Fruit fly (Drosophila melanogaster): Measurements from ENCODE around the gene side-III.
A peak's percentile ranks its signal among the peaks of the same experiment; 100 is the strongest.

The side-III gene

dm6 chr3R:5959382-5959781 is at the start of gene side-III:
side-III (minus strand) TSS chr3R:5959555.
- TF ChIP-seq noc (tag; optimal IDR thresholded peaks at IDR 0.05): no peak

DNA sequence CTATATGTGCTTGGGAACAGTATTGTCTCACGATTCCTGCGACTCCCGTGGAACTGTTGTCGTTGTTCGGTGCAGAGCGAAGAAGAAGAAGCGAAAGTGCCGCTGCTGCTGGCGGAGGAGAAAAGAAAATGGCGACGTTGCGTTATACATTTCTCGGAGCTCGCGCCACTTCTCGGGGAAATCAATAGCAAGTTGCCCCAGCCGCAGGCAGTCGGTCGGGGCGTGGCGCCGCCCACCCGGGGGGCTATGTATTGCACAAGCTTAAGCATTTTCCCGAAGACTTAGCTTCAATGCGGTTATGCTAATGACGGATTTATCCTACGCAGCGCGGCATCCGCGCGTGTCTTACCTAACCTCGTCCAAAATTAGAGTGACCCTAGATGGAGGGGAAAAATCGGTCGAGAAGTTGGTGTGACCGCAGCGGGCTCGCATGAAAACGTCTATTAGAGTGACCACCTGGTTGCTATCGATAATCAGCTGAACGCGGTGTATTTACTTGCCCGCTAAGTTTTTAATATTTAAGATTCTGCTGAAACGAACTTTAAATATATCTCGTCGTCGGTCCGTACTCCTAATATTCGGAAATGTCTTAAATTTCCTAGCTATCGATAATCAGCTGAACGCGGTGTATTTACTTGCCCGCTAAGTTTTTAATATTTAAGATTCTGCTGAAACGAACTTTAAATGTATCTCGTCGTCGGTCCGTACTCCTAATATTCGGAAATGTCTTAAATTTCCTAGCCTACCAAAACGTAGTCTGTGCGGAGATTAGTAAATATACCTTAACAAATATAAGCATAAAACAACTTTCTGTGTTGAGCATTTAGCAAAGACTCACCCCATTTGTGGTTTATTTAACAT is 49.1 kb upstream of the side-III start, which contains the start of gene Rm62:
TSS of gene Rm62 (minus strand) at position 378 of the 861 bp plus-strand sequence.
- TF ChIP-seq noc (tag; optimal IDR thresholded peaks at IDR 0.05): peak; percentile 36

dm6 chr3R:6007123-6008000 is 48.0 kb upstream of the side-III start:
- TF ChIP-seq noc (tag; optimal IDR thresholded peaks at IDR 0.05): peak; percentile 42

DNA sequence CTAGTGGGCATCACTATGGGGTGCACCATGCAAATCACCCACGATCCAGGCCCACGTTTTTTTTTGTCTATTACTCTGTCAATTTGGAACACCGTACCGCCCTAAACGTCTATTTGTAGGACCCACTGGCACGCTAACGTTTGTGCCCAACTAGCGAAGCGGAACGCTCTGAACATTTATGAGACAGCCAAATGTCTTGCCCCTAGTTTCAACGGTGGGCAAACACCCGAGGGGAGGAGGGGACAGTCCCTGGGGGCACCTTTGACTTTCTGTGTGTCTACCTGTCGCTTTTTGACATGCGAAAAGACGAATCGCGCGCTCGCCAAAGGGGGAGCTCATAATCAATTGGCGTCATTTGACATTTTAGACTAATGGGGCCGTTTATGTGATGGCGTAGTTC is 47.2 kb upstream of the side-III start:
- no peak for TF ChIP-seq noc (tag; optimal IDR thresholded peaks at IDR 0.05)

DNA sequence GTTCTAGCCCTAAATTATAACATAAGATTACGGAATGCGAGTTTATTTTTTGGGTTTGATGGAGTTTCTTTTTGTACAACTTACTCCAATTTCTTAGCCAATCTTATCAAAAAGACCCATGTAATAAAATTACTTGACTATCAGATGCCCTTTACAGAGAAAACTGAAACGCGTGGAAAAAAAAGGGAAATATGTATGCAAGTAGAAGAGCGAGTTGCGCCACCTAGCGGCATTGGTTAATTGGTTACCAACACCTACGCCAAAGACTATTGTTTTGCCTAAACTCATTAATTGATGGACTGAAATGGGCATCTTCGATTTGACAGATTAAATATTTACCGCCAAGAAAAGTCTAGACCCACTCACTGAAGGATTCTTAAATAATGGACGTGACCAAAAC is 39.5 kb upstream of the side-III start:
- TF ChIP-seq noc (tag; optimal IDR thresholded peaks at IDR 0.05): no peak

DNA sequence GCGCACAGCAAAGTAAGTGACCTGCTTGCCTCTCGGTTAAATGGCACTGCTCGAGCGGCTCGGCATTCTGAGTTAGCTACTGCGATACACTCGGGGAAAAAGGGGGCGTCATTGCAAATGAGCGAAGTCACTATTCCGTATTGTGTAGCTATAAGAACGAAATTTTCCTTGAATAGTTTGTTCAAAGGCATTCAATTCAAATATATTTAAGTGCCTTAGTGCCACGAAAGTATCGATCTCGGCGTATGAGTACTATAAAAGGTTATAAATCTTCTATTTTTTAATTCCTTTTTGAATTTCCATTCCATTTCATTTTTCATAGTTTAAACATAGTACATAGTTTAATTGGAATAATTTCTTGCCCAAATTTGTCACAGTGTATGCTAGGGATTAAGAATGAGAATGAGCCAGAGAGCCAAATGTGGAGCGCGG is 38.9 kb upstream of the side-III start:
- peak; percentile 21 for TF ChIP-seq noc (tag; optimal IDR thresholded peaks at IDR 0.05)

- TF ChIP-seq noc (tag; optimal IDR thresholded peaks at IDR 0.05): no peak
Measured at dm6 chr3R:5997822-5998221, 38.5 kb upstream of the side-III start.

DNA sequence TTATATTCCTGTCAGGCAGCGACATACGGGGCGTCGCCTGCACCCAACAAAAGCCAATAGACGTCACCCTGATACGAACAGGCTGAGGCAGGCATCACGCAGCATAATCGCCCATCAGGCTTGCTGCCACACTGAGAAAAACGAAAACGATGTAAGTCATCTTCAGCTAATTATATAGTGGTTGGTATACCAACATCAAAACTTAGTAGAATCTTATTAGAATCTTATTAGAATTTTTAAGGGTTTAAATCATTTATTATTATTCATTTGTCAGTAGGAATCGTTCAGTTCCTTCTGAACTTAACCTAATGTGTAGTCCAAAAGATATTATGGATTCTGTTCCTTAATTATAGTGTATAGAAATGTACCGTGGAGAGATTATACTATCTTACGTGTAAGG is 36.0 kb upstream of the side-III start:
- no peak for TF ChIP-seq noc (tag; optimal IDR thresholded peaks at IDR 0.05)

dm6 chr3R:5993857-5994256 is 34.5 kb upstream of the side-III start:
- TF ChIP-seq noc (tag; optimal IDR thresholded peaks at IDR 0.05): no peak

- TF ChIP-seq noc (tag; optimal IDR thresholded peaks at IDR 0.05): no peak
Measured at dm6 chr3R:5976717-5977116, 17.4 kb upstream of the side-III start, which contains the start of gene Obp83b. Obp83b (minus strand) TSS chr3R:5976817.

- TF ChIP-seq noc (tag; optimal IDR thresholded peaks at IDR 0.05): no peak
Measured at dm6 chr3R:5975145-5975544, 15.8 kb upstream of the side-III start, which contains the start of gene Obp83a. Obp83a (minus strand) TSS chr3R:5975245.

dm6 chr3R:5960887-5961286 is 1.5 kb upstream of the side-III start, which contains the start of gene CG11373:
CG11373 (minus strand) TSS chr3R:5960987.
- TF ChIP-seq noc (tag; optimal IDR thresholded peaks at IDR 0.05): no peak

DNA sequence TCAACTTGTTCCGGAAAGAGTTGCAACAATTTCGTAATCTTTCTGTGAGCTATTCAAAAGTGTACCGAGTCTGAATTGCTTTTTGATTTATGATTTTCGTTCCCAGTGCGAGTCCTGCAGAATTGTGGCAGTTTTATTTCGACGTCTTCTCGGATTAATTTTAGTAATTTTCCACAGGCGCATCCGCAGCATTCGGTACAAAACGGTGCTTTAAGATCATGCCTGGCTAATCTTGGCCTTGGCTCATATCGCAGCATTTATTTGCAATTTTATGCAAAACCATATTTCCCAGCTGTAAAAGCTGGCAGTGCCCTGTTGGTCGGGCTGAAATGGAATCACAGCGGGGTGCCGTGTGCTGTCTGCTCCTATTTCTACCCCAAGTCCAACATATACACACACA is 21.6 kb downstream of the side-III start:
- TF ChIP-seq noc (tag; optimal IDR thresholded peaks at IDR 0.05): no peak

DNA sequence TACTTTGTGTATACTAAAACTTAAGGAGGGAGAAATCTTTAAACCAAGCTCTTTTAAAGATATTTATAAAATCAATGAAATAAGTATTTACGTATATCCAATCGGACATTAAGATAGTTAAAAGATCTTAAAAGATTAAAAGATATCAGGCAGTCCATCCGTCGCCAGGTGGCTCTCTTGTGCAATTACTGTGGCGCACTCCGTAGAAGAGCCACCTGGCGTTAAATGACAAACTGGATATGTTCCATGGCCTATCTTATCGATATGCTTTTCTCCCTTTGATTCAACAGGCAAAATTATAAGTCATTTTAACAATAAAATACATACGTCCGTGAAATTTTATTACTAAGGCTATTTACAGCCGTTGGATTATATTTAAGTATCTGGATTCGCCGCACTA is 31.5 kb downstream of the side-III start:
- TF ChIP-seq noc (tag; optimal IDR thresholded peaks at IDR 0.05): no peak

dm6 chr3R:5924667-5925066 is 34.7 kb downstream of the side-III start:
- no peak for TF ChIP-seq noc (tag; optimal IDR thresholded peaks at IDR 0.05)

DNA sequence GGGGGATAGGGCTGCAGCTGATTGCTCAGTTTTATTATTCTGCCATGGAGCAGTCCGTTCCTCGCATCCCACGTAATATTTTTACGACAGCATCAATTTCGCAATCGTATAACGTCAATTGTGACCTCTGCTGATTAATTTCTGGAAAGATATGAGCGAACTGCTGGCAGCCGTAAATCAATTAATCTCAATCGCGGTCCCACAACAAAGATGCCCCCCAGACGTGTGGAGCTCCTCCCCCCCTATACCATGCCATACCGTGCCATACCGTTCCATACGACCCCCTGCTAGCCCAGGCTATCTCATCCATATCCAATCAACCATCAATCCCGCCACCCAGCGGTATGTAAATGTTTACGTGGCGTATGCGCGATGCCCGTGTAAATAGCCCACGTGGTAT is 78.0 kb downstream of the side-III start:
- no peak for TF ChIP-seq noc (tag; optimal IDR thresholded peaks at IDR 0.05)

Measured in whole organism, larva.